Fruit fly (Drosophila melanogaster) whole organism, pupa: Measurements from ENCODE around the gene CG42302.

Experiments
- CG10348 ChIP-seq: fragments of 200-800 bp; sonication (Bioruptor generic); IDR thresholded peaks from 2 replicates; pipeline ENCODE4 v1.3.6; 2022; ENCODE audit warnings: missing biosample characterization, missing genetic modification characterization
- CG12605 ChIP-seq: fragments of 200-800 bp; sonication (Bioruptor generic); IDR thresholded peaks from 2 replicates; pipeline ENCODE4 v1.3.6; 2022; ENCODE audit warnings: missing biosample characterization, missing genetic modification characterization
- CG13204 ChIP-seq: fragments of 200-800 bp; sonication (Bioruptor generic); optimal IDR thresholded peaks from 2 replicates; lab custom pipeline; 2018; ENCODE audit warnings: missing biosample characterization, mild to moderate bottlenecking, missing genetic modification characterization, moderate library complexity
- CG14655 ChIP-seq: fragments of 200-800 bp; sonication (Bioruptor generic); optimal IDR thresholded peaks from 3 replicates; lab custom pipeline; 2017; ENCODE audit warnings: mild to moderate bottlenecking, missing biosample characterization, missing genetic modification reagents, missing genetic modification characterization
- CG15710 ChIP-seq: fragments of 200-800 bp; sonication (Bioruptor generic); optimal IDR thresholded peaks from 2 replicates; lab custom pipeline; 2018; ENCODE audit warnings: missing biosample characterization, mild to moderate bottlenecking, missing genetic modification characterization, moderate library complexity
- CG17806 ChIP-seq: fragments of 200-800 bp; sonication (Bioruptor generic); optimal IDR thresholded peaks from 2 replicates; lab custom pipeline; 2018; ENCODE audit warnings: missing biosample characterization, mild to moderate bottlenecking, missing genetic modification characterization, moderate library complexity
- CG32121 ChIP-seq: fragments of 200-800 bp; sonication (Bioruptor generic); IDR thresholded peaks from 2 replicates; pipeline ENCODE4 v1.3.6; 2022; ENCODE audit warnings: missing biosample characterization, missing genetic modification characterization
- CG34367 ChIP-seq: fragments of 200-800 bp; sonication (Bioruptor generic); optimal IDR thresholded peaks from 2 replicates; lab custom pipeline; 2018; ENCODE audit warnings: missing biosample characterization, mild to moderate bottlenecking, missing genetic modification characterization
- CG4496 ChIP-seq: fragments of 200-800 bp; sonication (Bioruptor generic); IDR thresholded peaks from 3 replicates; pipeline ENCODE4 v1.3.6; 2022; ENCODE audit warnings: missing biosample characterization, missing genetic modification characterization
- CG8159 ChIP-seq: fragments of 200-800 bp; sonication (Bioruptor generic); optimal IDR thresholded peaks from 3 replicates; lab custom pipeline; 2018; ENCODE audit warnings: missing biosample characterization, mild to moderate bottlenecking, missing genetic modification characterization, moderate library complexity
- CG8301 ChIP-seq: fragments of 200-800 bp; sonication (Bioruptor generic); optimal IDR thresholded peaks from 2 replicates; lab custom pipeline; 2018; ENCODE audit warnings: missing biosample characterization, mild to moderate bottlenecking, missing genetic modification characterization
- CG9948 ChIP-seq: fragments of 200-800 bp; sonication (Bioruptor generic); optimal IDR thresholded peaks from 2 replicates; lab custom pipeline; 2018; ENCODE audit warnings: missing biosample characterization, mild to moderate bottlenecking, missing genetic modification characterization, moderate library complexity
- D1 ChIP-seq: fragments of 200-800 bp; sonication (Bioruptor generic); optimal IDR thresholded peaks from 2 replicates; lab custom pipeline; 2018; ENCODE audit warnings: missing biosample characterization, mild to moderate bottlenecking, missing genetic modification characterization, moderate library complexity
- EcR ChIP-seq: fragments of 200-800 bp; sonication (Bioruptor generic); optimal IDR thresholded peaks from 3 replicates; lab custom pipeline; 2019; ENCODE audit warnings: missing biosample characterization, missing genetic modification characterization, mild to moderate bottlenecking, moderate library complexity, missing genetic modification reagents
- Ets98B ChIP-seq: fragments of 200-800 bp; sonication (Bioruptor generic); IDR thresholded peaks from 2 replicates; pipeline ENCODE4 v1.3.6; 2022; ENCODE audit warnings: missing biosample characterization, missing genetic modification characterization
- Pif1A ChIP-seq: fragments of 200-800 bp; sonication (Bioruptor generic); optimal IDR thresholded peaks from 3 replicates; lab custom pipeline; 2016; ENCODE audit warnings: missing biosample characterization, missing genetic modification characterization
- Pif1B ChIP-seq: fragments of 200-800 bp; sonication (Bioruptor generic); optimal IDR thresholded peaks from 3 replicates; lab custom pipeline; 2016; ENCODE audit warnings: missing biosample characterization, missing genetic modification characterization
- Snoo ChIP-seq: fragments of 200-800 bp; sonication (Bioruptor generic); optimal IDR thresholded peaks from 3 replicates; lab custom pipeline; 2017; ENCODE audit warnings: missing biosample characterization, mild to moderate bottlenecking, missing genetic modification characterization, inconsistent platforms
- fd96Ca ChIP-seq: fragments of 200-800 bp; sonication (Bioruptor generic); IDR thresholded peaks from 3 replicates; pipeline ENCODE4 v1.3.6; 2022; ENCODE audit warnings: missing biosample characterization, missing genetic modification characterization
- gl ChIP-seq: fragments of 200-800 bp; sonication (Bioruptor generic); optimal IDR thresholded peaks from 2 replicates; lab custom pipeline; 2018; ENCODE audit warnings: missing biosample characterization, mild to moderate bottlenecking, missing genetic modification characterization
- rn ChIP-seq: fragments of 200-800 bp; sonication (Bioruptor generic); IDR thresholded peaks from 2 replicates; pipeline ENCODE4 v1.3.6; 2022; ENCODE audit warnings: missing biosample characterization, missing genetic modification characterization

CG42302 gene

DNA sequence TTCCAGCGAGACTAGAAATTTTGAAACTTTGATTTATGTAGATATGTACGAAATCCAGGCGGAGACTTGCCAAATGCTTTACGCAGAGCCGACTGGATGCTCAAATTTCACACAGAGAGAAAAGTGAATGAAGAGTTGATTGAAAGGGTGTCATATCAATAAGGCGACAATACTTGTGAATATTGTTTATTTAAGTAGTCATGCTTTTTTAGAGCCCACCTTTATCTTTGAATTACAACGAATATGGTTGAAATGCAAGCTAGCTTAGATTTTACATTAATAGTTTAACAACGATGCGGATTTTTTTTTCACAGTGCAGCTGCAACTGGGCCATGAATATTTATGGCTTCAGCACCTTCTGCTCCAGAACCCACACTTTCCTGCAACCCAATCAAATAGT lies 14.3 kb upstream of the CG42302 start, which contains the start of gene CG6873:
Gene CG6873, minus strand, starts transcription at position 101 of the 400 bp plus-strand sequence.
- TF ChIP-seq CG9948 (tag; lab: Kevin White, UChicago) (no peak), CG8301 (tag; lab: Kevin White, UChicago) (no peak), CG4496 (GFP tag; lab: Robert Waterston, UW) (no peak), CG34367 (tag; lab: Kevin White, UChicago) (no peak), Snoo (tag; lab: Kevin White, UChicago) (no peak), fd96Ca (GFP tag; lab: Robert Waterston, UW) (no peak), CG10348 (GFP tag; lab: Robert Waterston, UW) (no peak), Ets98B (no peak)

DNA sequence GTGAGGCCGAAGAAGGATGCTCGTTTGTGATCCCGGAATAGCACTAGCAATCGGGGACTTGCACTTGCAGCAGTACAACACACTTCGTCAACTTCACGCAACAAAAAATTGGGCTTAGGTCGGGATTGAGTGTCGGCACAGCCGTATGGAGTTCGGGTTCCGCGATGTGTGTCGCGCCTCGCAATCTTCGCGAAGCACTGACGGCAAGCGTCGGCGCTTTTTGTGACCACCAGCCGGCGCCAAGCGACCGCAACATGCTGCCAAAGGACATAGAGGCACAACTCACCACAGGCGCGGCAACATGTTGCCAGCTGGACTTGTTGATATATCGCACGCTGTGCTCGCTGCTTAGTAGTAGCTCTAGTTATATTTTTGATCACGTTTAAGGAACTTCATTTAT lies 798 bp upstream of the CG42302 start, which contains the start of gene CCKLR-17D1:
Gene CCKLR-17D1, minus strand, starts transcription at position 303 of the 400 bp plus-strand sequence.
- TF ChIP-seq CG9948 (tag; lab: Kevin White, UChicago) (no peak), CG12605 (GFP tag; lab: Robert Waterston, UW) (no peak), CG15710 (tag; lab: Kevin White, UChicago) (no peak), gl (no peak), CG8159 (no peak), Pif1A (GFP tag; lab: Kevin White, UChicago) (no peak), CG10348 (GFP tag; lab: Robert Waterston, UW) (no peak), EcR (GFP tag; lab: Kevin White, UChicago) (no peak)

DNA sequence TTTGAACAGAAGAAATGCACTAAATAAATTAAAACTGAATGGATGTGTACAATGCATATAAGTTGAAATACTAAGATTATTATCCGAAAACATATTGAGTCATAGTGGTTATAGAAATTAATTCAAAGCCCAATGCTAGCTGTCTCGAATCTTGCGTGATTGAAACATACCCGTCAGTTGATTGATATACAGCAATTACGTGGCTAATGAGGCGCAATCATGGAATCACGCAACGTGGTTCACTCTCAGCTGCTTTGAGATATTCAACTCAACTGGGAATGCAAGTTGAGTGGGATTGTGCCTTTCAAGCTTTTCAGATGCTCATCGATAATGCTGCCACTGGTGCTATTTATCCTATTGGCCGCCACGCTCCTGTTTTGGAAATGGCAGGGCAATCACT lies 15.9 kb downstream of the CG42302 start, which contains the start of gene Cyp308a1:
Gene Cyp308a1, plus strand, starts transcription at position 301 of the 400 bp plus-strand sequence.
- TF ChIP-seq CG10348 (GFP tag; lab: Robert Waterston, UW), result no peak
- no peak for TF ChIP-seq CG32121 (GFP tag; lab: Robert Waterston, UW)
- no peak for TF ChIP-seq CG13204 (GFP tag; lab: Kevin White, UChicago)
- no peak for TF ChIP-seq CG17806 (tag; lab: Kevin White, UChicago)
- no peak for TF ChIP-seq CG34367 (tag; lab: Kevin White, UChicago)
- TF ChIP-seq CG4496 (GFP tag; lab: Robert Waterston, UW), result no peak
- no peak for TF ChIP-seq CG8159
- TF ChIP-seq CG8301 (tag; lab: Kevin White, UChicago), result no peak
- TF ChIP-seq gl, result no peak
- TF ChIP-seq CG15710 (tag; lab: Kevin White, UChicago), result no peak
- no peak for TF ChIP-seq Snoo (tag; lab: Kevin White, UChicago)
- no peak for TF ChIP-seq EcR (GFP tag; lab: Kevin White, UChicago)
- TF ChIP-seq CG9948 (tag; lab: Kevin White, UChicago), result no peak
- TF ChIP-seq Pif1B (GFP tag; lab: Kevin White, UChicago), result no peak
- no peak for TF ChIP-seq D1 (tag; lab: Kevin White, UChicago)
- no peak for TF ChIP-seq rn (GFP tag; lab: Robert Waterston, UW)
- no peak for TF ChIP-seq fd96Ca (GFP tag; lab: Robert Waterston, UW)
- TF ChIP-seq CG14655 (GFP tag; lab: Kevin White, UChicago), result no peak
- TF ChIP-seq Pif1A (GFP tag; lab: Kevin White, UChicago), result no peak
- TF ChIP-seq CG12605 (GFP tag; lab: Robert Waterston, UW), result no peak
- TF ChIP-seq, all 21 proteins: peak for 0

DNA sequence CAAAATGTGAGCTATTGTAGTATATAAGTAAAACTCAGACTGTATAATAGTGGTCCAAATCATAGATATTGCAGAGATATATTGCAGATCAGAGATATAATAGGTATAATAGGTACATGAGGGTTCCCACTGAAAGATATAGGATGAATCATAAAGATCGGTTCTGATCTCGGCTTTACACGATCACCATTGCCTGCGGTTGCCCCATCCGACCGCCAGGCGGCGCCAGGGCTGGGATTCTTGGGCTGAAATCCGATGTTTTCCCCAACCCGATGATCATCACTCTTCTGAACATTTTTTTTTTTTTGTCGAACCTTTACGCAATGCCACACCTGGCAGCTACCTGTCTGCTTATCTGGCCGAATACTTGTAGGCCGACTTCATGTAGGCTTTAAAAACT lies 21.6 kb downstream of the CG42302 start:
- TF ChIP-seq CG12605 (GFP tag; lab: Robert Waterston, UW) (no peak), CG8301 (tag; lab: Kevin White, UChicago) (no peak), D1 (tag; lab: Kevin White, UChicago) (peak; percentile 28), Ets98B (no peak)
- TF ChIP-seq, all 21 proteins: peak for 1

DNA sequence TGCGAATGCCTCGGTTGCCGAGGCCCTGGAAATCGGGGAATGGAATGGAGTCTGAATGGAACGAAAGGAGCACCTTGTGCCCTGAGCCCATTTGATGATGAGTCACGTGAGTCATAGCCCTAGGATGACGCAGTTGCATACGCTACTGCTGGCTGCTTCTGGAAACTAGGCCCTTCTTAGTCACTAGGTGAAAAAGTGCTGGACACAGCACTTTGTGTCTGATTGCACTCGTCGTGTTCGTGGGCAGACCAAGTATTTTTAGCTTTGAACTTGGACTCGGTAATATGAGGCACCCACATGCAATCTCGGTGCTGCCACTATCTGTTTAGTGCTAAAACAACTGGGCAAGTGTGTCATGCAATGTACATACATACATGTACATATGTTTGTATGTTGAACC lies 23.2 kb downstream of the CG42302 start:
- TF ChIP-seq CG14655 (GFP tag; lab: Kevin White, UChicago), result no peak

DNA sequence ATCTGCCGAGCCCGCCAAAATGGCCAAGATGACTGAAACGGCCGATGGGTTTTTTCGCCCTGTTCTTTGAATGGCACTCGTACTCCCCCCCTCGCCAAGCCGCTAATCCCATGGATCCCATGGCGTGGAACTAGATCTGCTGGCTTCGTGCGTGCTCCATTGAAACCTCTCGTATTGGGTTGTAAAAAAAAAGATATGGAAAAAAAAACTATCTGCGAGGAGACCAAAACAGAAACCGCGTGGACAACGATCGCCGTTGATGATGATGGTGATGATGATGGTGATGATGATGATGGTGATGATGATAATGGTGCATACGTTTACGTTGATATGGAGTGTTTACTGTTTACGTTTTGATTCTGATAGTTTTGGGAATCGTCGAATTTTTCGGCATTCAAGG lies 23.7 kb downstream of the CG42302 start:
- TF ChIP-seq CG34367 (tag; lab: Kevin White, UChicago) (peak; percentile 6), D1 (tag; lab: Kevin White, UChicago) (no peak), EcR (GFP tag; lab: Kevin White, UChicago) (peak; percentile 82), CG8159 (peak; percentile 2)

DNA sequence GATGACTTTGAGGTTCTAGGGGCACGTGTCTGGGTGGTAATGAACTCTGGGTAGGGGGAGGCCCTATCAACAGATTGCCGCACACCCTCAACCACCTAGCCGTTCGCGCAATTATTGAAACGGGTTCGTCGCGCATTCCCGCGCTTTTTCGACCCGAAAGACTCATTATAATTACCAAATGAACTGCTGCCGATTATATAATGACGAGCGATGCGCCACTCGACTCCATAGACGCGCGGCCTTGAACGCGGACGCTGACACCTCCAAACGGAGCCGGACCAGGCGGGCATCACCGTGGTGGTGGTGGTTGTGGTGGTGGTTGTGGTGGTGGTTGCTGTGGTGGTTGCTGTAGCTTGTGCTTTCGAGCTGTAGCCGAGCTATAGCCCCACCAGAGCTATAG lies 24.9 kb downstream of the CG42302 start:
- TF ChIP-seq EcR (GFP tag; lab: Kevin White, UChicago), result peak; percentile 21
- TF ChIP-seq CG9948 (tag; lab: Kevin White, UChicago), result no peak
- TF ChIP-seq, all 21 proteins: peak for 1
